Worm (Caenorhabditis elegans) whole organism, early embryonic: ENCODE measurements around the gene Y55F3BL.6.

ENCODE experiments used
- B0310.2 ChIP-seq: sonication (generic microtip); optimal IDR thresholded peaks from 2 replicates; lab custom pipeline; 2016; ENCODE audit warnings: mild to moderate bottlenecking, missing genetic modification characterization, missing compliant biosample characterization
- F13C5.2 ChIP-seq: sonication (generic microtip); optimal IDR thresholded peaks from 2 replicates; lab custom pipeline; 2017; ENCODE audit warnings: mild to moderate bottlenecking, missing genetic modification characterization, inconsistent platforms, missing compliant biosample characterization
- aly-1 ChIP-seq: sonication (generic microtip); optimal IDR thresholded peaks from 2 replicates; lab custom pipeline; 2016; ENCODE audit warnings: missing genetic modification characterization, missing compliant biosample characterization
- ama-1 ChIP-seq: fragments of 150-350 bp; optimal IDR thresholded peaks from 2 replicates; lab custom pipeline; 2014
- ceh-13 ChIP-seq: fragments of 200-800 bp; sonication (Bioruptor generic); optimal IDR thresholded peaks from 2 replicates; lab custom pipeline; 2018; ENCODE audit warnings: mild to moderate bottlenecking, missing genetic modification characterization, missing compliant biosample characterization
- ceh-36 ChIP-seq: sonication (generic microtip); optimal IDR thresholded peaks from 2 replicates; lab custom pipeline; 2016; ENCODE audit warnings: missing genetic modification characterization, inconsistent platforms, missing compliant biosample characterization
- flt-1 ChIP-seq: fragments of 200-800 bp; sonication (Bioruptor generic); IDR thresholded peaks from 2 replicates; pipeline ENCODE4 v1.3.6; 2022; ENCODE audit warnings: missing genetic modification characterization, missing compliant biosample characterization
- hmbx-1 ChIP-seq: sonication (generic microtip); optimal IDR thresholded peaks from 2 replicates; lab custom pipeline; 2016; ENCODE audit warnings: mild to moderate bottlenecking, missing genetic modification characterization, missing compliant biosample characterization
- hmg-4 ChIP-seq: fragments of 200-800 bp; sonication (Bioruptor generic); optimal IDR thresholded peaks from 2 replicates; lab custom pipeline; 2018; ENCODE audit warnings: mild to moderate bottlenecking, missing genetic modification characterization, missing compliant biosample characterization
- pes-1 ChIP-seq: fragments of 200-800 bp; sonication (Bioruptor generic); IDR thresholded peaks from 2 replicates; pipeline ENCODE4 v1.3.6; 2022; ENCODE audit warnings: missing genetic modification reagents, missing genetic modification characterization, missing compliant biosample characterization
- sea-1 ChIP-seq: fragments of 200-800 bp; sonication (Bioruptor generic); conservative IDR thresholded peaks from 2 replicates; pipeline ENCODE4 v1.3.6; 2022; ENCODE audit warnings: missing genetic modification characterization, missing compliant biosample characterization
- tbx-11 ChIP-seq: fragments of 200-800 bp; sonication (Bioruptor generic); IDR thresholded peaks from 2 replicates; pipeline ENCODE4 v1.3.6; 2022; ENCODE audit warnings: missing genetic modification characterization, missing compliant biosample characterization
- tbx-37 ChIP-seq: fragments of 200-800 bp; sonication (Bioruptor generic); conservative IDR thresholded peaks from 2 replicates; pipeline ENCODE4 v1.3.6; 2022; ENCODE audit warnings: missing genetic modification reagents, missing genetic modification characterization, missing compliant biosample characterization

DNA sequence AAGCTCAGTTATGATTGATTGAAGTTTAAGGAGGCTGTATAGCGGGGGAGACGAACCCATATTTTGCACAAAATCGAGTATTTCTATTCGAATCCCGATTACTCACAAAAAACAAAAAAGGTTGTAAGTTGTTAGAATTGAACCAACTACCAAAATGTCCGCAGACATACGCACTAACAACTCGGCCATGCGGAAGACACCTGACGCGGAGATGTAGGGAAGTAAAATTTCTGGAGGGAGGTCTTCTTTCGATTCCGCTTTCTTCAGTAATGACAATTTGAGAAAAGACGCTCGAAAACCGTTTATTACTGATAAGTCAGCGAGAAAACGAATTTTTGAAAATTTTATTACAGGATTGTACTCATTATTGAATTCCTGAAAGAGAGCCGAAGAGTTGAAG, 11.0 kb upstream of the Y55F3BL.6 start:
- no peak for TF ChIP-seq flt-1 (GFP tag; lab: Robert Waterston, UW)
- TF ChIP-seq tbx-37, result no peak
- no peak for TF ChIP-seq pes-1
- TF ChIP-seq sea-1 (GFP tag; lab: Robert Waterston, UW), result no peak
- no peak for TF ChIP-seq aly-1 (tag; lab: Kevin White, UChicago)
- TF ChIP-seq ama-1 (lab: Kevin White, UChicago), result no peak
- TF ChIP-seq F13C5.2, result no peak
- TF ChIP-seq B0310.2 (tag; lab: Kevin White, UChicago), result no peak
- no peak for TF ChIP-seq ceh-13 (GFP tag; lab: Kevin White, UChicago)
- no peak for TF ChIP-seq tbx-11 (GFP tag; lab: Robert Waterston, UW)
- no peak for TF ChIP-seq ceh-36 (tag; lab: Kevin White, UChicago)
- no peak for TF ChIP-seq hmbx-1 (tag; lab: Kevin White, UChicago)
- TF ChIP-seq hmg-4 (GFP tag; lab: Kevin White, UChicago), result no peak
